Worm (Caenorhabditis elegans) whole organism, early embryonic: ENCODE measurements around the gene F56B3.2.
"Not testable (repeated sequence)": the region's sequence is repeated elsewhere in the genome, so short reads cannot be mapped to it uniquely, and the experiment has no call there.

Experiments used
- B0310.2 ChIP-seq: sonication (generic microtip); optimal IDR thresholded peaks from 2 replicates; lab custom pipeline; 2016; ENCODE audit warnings: mild to moderate bottlenecking, missing genetic modification characterization, missing compliant biosample characterization
- F13C5.2 ChIP-seq: sonication (generic microtip); optimal IDR thresholded peaks from 2 replicates; lab custom pipeline; 2017; ENCODE audit warnings: mild to moderate bottlenecking, missing genetic modification characterization, inconsistent platforms, missing compliant biosample characterization
- aly-1 ChIP-seq: sonication (generic microtip); optimal IDR thresholded peaks from 2 replicates; lab custom pipeline; 2016; ENCODE audit warnings: missing genetic modification characterization, missing compliant biosample characterization
- ama-1 ChIP-seq: fragments of 150-350 bp; optimal IDR thresholded peaks from 2 replicates; lab custom pipeline; 2014
- ceh-13 ChIP-seq: fragments of 200-800 bp; sonication (Bioruptor generic); optimal IDR thresholded peaks from 2 replicates; lab custom pipeline; 2018; ENCODE audit warnings: mild to moderate bottlenecking, missing genetic modification characterization, missing compliant biosample characterization
- ceh-36 ChIP-seq: sonication (generic microtip); optimal IDR thresholded peaks from 2 replicates; lab custom pipeline; 2016; ENCODE audit warnings: missing genetic modification characterization, inconsistent platforms, missing compliant biosample characterization
- ets-7 ChIP-seq: sonication (generic microtip); optimal IDR thresholded peaks from 2 replicates; lab custom pipeline; 2016; ENCODE audit warnings: missing genotype, missing genetic modification characterization, missing compliant biosample characterization
- flt-1 ChIP-seq: fragments of 200-800 bp; sonication (Bioruptor generic); IDR thresholded peaks from 2 replicates; pipeline ENCODE4 v1.3.6; 2022; ENCODE audit warnings: missing genetic modification characterization, missing compliant biosample characterization
- hmbx-1 ChIP-seq: sonication (generic microtip); optimal IDR thresholded peaks from 2 replicates; lab custom pipeline; 2016; ENCODE audit warnings: mild to moderate bottlenecking, missing genetic modification characterization, missing compliant biosample characterization
- hmg-4 ChIP-seq: fragments of 200-800 bp; sonication (Bioruptor generic); optimal IDR thresholded peaks from 2 replicates; lab custom pipeline; 2018; ENCODE audit warnings: mild to moderate bottlenecking, missing genetic modification characterization, missing compliant biosample characterization
- hnd-1 ChIP-seq: sonication (generic microtip); optimal IDR thresholded peaks from 2 replicates; lab custom pipeline; 2016; ENCODE audit warnings: missing genetic modification characterization, missing compliant biosample characterization
- pes-1 ChIP-seq: fragments of 200-800 bp; sonication (Bioruptor generic); IDR thresholded peaks from 2 replicates; pipeline ENCODE4 v1.3.6; 2022; ENCODE audit warnings: missing genetic modification reagents, missing genetic modification characterization, missing compliant biosample characterization
- scrt-1 ChIP-seq: fragments of 200-800 bp; sonication (Bioruptor generic); IDR thresholded peaks from 2 replicates; pipeline ENCODE4 v1.3.6; 2022; ENCODE audit warnings: missing genetic modification characterization, missing compliant biosample characterization
- sea-1 ChIP-seq: fragments of 200-800 bp; sonication (Bioruptor generic); conservative IDR thresholded peaks from 2 replicates; pipeline ENCODE4 v1.3.6; 2022; ENCODE audit warnings: missing genetic modification characterization, missing compliant biosample characterization
- tbx-11 ChIP-seq: fragments of 200-800 bp; sonication (Bioruptor generic); IDR thresholded peaks from 2 replicates; pipeline ENCODE4 v1.3.6; 2022; ENCODE audit warnings: missing genetic modification characterization, missing compliant biosample characterization
- tbx-37 ChIP-seq: fragments of 200-800 bp; sonication (Bioruptor generic); conservative IDR thresholded peaks from 2 replicates; pipeline ENCODE4 v1.3.6; 2022; ENCODE audit warnings: missing genetic modification reagents, missing genetic modification characterization, missing compliant biosample characterization
- tra-4 ChIP-seq: sonication (generic microtip); optimal IDR thresholded peaks from 2 replicates; lab custom pipeline; 2017; ENCODE audit warnings: missing genetic modification characterization, missing compliant biosample characterization

Gene F56B3.2

DNA sequence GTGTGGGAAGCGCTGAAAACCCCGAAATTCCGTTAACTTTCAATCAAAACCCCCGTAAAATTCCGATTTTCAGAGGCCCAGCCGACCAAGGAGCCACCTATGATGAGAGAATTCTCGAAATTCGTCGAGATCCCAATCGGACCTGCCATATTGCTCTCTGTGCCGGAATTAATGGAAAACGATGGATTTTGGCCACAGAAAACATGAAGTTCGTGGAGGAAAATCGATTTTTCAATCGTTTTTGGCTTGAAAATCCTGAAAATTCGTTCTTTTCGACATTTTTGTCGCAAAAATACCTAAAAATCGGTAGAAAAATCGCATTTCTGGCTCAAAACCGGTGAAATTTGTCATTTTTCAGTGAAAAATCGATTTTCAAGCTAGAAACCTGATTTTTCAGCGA, 5.2 kb upstream of the F56B3.2 start:
- TF ChIP-seq ama-1 (no peak), hmg-4 (GFP tag; lab: Kevin White, UChicago) (no peak), tra-4 (no peak), sea-1 (GFP tag; lab: Robert Waterston, UW) (no peak), pes-1 (GFP tag; lab: Robert Waterston, UW) (no peak), aly-1 (tag; lab: Kevin White, UChicago) (no peak), ceh-13 (GFP tag; lab: Kevin White, UChicago) (no peak), ets-7 (tag; lab: Kevin White, UChicago) (no peak), F13C5.2 (tag; lab: Kevin White, UChicago) (no peak), flt-1 (no peak), hmbx-1 (tag; lab: Kevin White, UChicago) (no peak), ceh-36 (tag; lab: Kevin White, UChicago) (no peak), tbx-37 (GFP tag; lab: Robert Waterston, UW) (no peak), tbx-11 (no peak), hnd-1 (tag; lab: Kevin White, UChicago) (no peak), scrt-1 (GFP tag; lab: Robert Waterston, UW) (no peak), B0310.2 (no peak)

DNA sequence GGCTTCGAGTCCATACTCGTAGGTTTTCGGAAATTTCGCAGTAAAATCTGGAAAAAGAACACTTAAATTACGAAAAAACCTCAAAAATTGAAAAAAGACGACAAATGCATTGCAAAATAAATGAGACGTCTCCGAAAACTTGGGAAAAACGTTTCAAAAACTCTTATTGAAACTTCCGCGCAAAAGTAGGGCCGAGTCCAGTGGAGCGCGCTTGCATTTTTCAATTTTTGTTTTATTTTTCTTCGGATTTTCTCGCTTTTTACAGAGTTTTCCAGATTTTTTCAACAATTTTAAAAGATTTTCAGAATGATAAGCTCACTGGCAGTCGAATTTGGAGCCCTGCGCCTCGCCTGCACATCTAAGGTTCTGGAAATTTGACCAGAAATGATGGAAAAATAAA, 4.5 kb upstream of the F56B3.2 start, which contains the start of gene mrpl-2:
mrpl-2 (plus strand) TSS at position 307 of the 400 bp plus-strand sequence.
- TF ChIP-seq scrt-1 (GFP tag; lab: Robert Waterston, UW) (no peak), aly-1 (tag; lab: Kevin White, UChicago) (no peak), flt-1 (no peak), tra-4 (no peak), tbx-11 (no peak), hmbx-1 (tag; lab: Kevin White, UChicago) (no peak), hmg-4 (GFP tag; lab: Kevin White, UChicago) (no peak), tbx-37 (GFP tag; lab: Robert Waterston, UW) (no peak), ama-1 (no peak), F13C5.2 (tag; lab: Kevin White, UChicago) (no peak), ceh-13 (GFP tag; lab: Kevin White, UChicago) (no peak), B0310.2 (no peak), ceh-36 (tag; lab: Kevin White, UChicago) (no peak), sea-1 (GFP tag; lab: Robert Waterston, UW) (no peak), pes-1 (GFP tag; lab: Robert Waterston, UW) (no peak), hnd-1 (tag; lab: Kevin White, UChicago) (no peak)

DNA sequence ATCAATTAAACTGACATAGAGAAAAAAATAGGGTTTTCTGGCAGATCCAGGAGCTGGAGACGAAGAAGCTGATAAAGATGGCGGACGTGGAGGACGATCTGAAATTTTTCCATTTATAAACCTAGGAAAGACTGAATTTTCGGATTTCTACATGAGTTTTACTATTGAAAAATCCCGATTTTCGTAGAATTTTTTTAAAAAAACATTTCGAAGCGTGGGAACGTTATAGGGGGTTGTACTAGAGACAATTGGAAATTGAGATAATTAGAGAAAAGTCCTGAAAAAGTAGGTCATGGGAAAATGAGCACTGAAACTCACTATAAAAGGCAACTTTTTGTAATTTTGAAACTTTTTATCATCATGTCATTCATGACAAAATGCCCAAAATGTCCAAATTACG, 2.7 kb upstream of the F56B3.2 start, which contains the start of gene F56B3.9:
F56B3.9 (plus strand) TSS at position 301 of the 400 bp plus-strand sequence.
- TF ChIP-seq ceh-36 (tag; lab: Kevin White, UChicago); ceh-13 (GFP tag; lab: Kevin White, UChicago); pes-1 (GFP tag; lab: Robert Waterston, UW): not testable (repeated sequence)

DNA sequence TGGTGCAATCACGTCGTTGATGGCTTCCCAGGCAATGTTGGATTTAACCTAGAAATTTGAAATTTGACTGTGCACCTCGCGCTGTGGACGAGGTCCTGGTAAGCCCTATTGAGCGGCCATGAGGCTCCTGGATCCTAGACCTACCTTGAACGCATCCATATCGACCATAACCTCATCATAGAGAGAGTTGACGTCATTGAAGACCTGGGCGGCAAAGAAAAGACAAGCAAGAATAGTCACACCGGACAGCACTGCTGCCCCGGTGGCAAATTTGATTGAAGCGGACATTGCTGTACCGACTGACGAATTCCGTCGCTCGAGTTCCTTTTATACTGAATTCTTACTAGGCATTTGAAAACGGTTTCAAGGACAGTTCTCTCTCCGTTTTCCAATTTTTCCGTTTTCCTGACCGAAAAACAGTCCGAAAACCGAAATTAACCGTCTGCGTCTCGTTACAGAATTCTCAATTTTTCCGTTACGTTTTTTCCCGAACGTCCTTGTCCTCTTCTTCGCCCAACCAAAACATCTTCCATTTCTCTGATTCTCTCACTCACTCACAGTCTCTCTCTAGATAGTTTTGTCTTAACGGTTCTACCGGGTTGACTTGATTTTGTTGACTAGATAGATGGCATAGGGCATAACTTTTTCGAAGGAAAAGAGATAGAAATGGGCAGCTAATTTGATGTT, 4.9 kb downstream of the F56B3.2 start, which contains the start of gene col-103:
col-103 (minus strand) TSS at position 302 of the 687 bp plus-strand sequence.
- TF ChIP-seq B0310.2 (no peak), pes-1 (GFP tag; lab: Robert Waterston, UW) (no peak), aly-1 (tag; lab: Kevin White, UChicago) (no peak), flt-1 (no peak), ets-7 (tag; lab: Kevin White, UChicago) (no peak), sea-1 (GFP tag; lab: Robert Waterston, UW) (no peak), tbx-37 (GFP tag; lab: Robert Waterston, UW) (no peak), hmg-4 (GFP tag; lab: Kevin White, UChicago) (no peak), ama-1 (no peak), hnd-1 (tag; lab: Kevin White, UChicago) (no peak), ceh-36 (tag; lab: Kevin White, UChicago) (no peak), ceh-13 (GFP tag; lab: Kevin White, UChicago) (no peak), F13C5.2 (tag; lab: Kevin White, UChicago) (no peak), tbx-11 (no peak), scrt-1 (GFP tag; lab: Robert Waterston, UW) (no peak), tra-4 (no peak)

DNA sequence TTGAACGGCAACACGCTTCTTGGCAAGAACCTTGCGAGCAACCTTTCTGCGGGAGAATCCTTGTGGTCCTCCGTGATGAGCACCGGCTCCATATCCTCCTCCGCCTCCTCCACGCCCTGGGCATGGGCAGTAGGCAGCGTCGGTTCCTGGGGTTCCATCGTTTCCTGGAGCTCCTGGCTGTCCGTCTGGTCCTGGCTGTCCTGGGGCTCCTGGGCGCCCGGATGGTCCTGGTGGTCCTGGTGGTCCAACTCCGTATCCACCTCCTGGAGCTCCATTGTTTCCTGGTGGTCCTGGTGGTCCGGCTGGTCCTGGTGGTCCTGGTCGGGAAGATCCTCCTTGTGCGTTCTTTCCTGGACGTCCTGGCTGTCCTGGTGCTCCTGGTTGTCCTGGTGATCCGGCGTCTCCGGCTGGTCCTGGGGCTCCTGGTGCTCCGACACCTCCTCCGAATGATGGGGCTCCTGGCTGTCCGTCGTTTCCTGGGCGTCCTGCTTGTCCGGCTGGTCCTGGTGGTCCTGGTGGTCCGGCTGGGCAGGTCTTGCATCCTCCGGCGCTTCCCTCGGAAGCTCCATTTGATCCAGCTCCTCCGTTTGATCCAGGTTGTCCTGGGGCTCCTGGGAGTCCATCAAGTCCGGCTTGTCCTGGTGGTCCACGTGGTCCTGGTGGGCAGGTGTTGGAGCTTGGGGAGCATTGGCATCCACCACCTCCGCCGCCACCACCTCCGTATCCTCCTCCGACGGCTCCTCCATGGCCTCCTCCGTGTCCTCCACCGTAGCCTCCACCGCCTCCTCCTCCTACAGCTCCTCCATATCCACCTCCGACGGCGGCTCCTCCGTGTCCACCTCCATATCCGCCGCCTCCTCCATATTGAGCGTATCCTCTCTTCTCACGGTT, 5.7 kb downstream of the F56B3.2 start:
- TF ChIP-seq B0310.2 (no peak), hmg-4 (GFP tag; lab: Kevin White, UChicago) (no peak), ets-7 (tag; lab: Kevin White, UChicago) (no peak), ceh-13 (GFP tag; lab: Kevin White, UChicago) (no peak), sea-1 (GFP tag; lab: Robert Waterston, UW) (no peak), tra-4 (no peak), flt-1 (no peak), tbx-11 (no peak), pes-1 (GFP tag; lab: Robert Waterston, UW) (no peak), scrt-1 (GFP tag; lab: Robert Waterston, UW) (no peak), F13C5.2 (tag; lab: Kevin White, UChicago) (no peak), aly-1 (tag; lab: Kevin White, UChicago) (no peak), tbx-37 (GFP tag; lab: Robert Waterston, UW) (no peak), ceh-36 (tag; lab: Kevin White, UChicago) (no peak), ama-1 (no peak), hnd-1 (tag; lab: Kevin White, UChicago) (no peak)

DNA sequence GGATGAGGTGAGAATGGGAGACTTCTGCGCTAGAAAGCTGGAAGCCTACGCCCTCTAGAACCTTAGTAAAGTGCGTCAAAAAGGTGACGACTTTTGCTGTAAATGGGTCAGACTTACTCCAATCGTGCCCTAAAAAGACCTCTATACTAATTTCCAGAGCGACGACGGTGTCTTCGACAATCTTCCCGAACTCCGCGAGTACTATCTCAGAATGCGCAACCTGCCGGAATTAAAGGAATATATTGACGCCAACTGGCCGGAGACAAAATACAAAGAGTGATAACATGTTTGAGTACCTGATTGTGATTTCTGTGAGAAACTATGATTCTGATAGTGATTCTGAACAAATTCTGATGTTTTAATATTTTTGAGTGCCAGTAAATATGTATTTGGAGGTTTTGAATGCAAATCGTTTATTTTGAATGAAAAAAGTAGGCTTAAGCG, 6.3 kb downstream of the F56B3.2 start:
- no peak for TF ChIP-seq B0310.2
- no peak for TF ChIP-seq flt-1
- no peak for TF ChIP-seq ama-1
- no peak for TF ChIP-seq scrt-1 (GFP tag; lab: Robert Waterston, UW)
- no peak for TF ChIP-seq hnd-1 (tag; lab: Kevin White, UChicago)
- TF ChIP-seq ceh-13 (GFP tag; lab: Kevin White, UChicago), result no peak
- TF ChIP-seq ets-7 (tag; lab: Kevin White, UChicago), result no peak
- no peak for TF ChIP-seq F13C5.2 (tag; lab: Kevin White, UChicago)
- TF ChIP-seq ceh-36 (tag; lab: Kevin White, UChicago), result no peak
- TF ChIP-seq hmbx-1 (tag; lab: Kevin White, UChicago), result no peak
- no peak for TF ChIP-seq pes-1 (GFP tag; lab: Robert Waterston, UW)
- no peak for TF ChIP-seq aly-1 (tag; lab: Kevin White, UChicago)
- no peak for TF ChIP-seq hmg-4 (GFP tag; lab: Kevin White, UChicago)
- no peak for TF ChIP-seq sea-1 (GFP tag; lab: Robert Waterston, UW)
- no peak for TF ChIP-seq tbx-11
- TF ChIP-seq tbx-37 (GFP tag; lab: Robert Waterston, UW), result no peak
- TF ChIP-seq tra-4, result no peak
